Worm (Caenorhabditis elegans): ENCODE results near the gene aly-2.

aly-2 gene

DNA sequence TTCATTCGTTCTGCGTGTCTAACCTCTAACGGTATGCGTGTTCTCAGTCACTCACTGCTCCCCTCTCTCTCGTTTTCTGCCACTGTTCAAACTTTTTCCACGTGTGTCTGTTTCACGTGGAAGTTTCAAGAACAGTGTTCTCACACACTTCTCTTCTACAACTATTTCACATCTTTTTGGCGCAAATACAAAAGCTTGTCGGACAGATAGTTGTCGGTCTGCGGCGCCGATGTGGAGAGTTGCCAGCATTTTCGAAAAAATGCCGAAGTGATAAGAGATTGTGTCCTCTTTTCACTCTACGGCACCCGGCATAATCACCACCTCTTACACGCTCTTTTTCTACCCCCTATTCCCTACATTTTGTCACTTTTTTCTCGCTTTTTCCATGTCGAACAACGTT is 28.9 kb upstream of the aly-2 start:
- TF ChIP-seq elt-2 (tag; optimal IDR thresholded peaks at IDR 0.05) (peak; percentile 79), pqm-1 (tag; optimal IDR thresholded peaks at IDR 0.05) (peak; percentile 14), ceh-82 (tag; optimal IDR thresholded peaks at IDR 0.05) (no peak), egl-27 (tag; optimal IDR thresholded peaks at IDR 0.05) (no peak), pha-4 (tag; optimal IDR thresholded peaks at IDR 0.05) (peak; percentile 31), unc-39 (tag; optimal IDR thresholded peaks at IDR 0.05) (no peak)

DNA sequence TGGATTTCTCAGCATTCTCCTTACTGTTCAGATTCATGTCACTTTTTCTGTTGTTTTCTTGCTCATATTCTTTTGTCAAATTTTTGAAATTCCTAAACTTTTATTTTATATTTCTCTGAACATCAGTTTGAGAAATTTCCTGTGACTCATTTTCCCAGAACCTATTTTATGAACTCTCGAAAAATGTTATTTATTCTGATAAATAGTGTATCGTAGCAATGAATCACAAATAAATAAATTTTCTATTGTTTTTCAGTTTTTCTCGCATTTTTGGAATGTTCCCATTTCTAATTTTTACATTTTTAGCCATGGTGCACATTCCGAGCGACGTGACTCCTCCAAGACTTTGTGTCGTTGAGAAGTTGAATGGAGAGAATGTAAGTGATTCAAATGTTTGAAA is 28.5 kb upstream of the aly-2 start, which contains the start of gene nrfl-1:
TSS of gene nrfl-1 (plus strand) at position 301 of the 400 bp plus-strand sequence.
- TF ChIP-seq nhr-77 (tag; optimal IDR thresholded peaks at IDR 0.05) (no peak), mdl-1 (tag; optimal IDR thresholded peaks at IDR 0.05) (no peak), lin-39 (tag; optimal IDR thresholded peaks at IDR 0.05) (no peak), unc-39 (tag; optimal IDR thresholded peaks at IDR 0.05) (no peak), tbx-2 (tag; optimal IDR thresholded peaks at IDR 0.05) (no peak)

DNA sequence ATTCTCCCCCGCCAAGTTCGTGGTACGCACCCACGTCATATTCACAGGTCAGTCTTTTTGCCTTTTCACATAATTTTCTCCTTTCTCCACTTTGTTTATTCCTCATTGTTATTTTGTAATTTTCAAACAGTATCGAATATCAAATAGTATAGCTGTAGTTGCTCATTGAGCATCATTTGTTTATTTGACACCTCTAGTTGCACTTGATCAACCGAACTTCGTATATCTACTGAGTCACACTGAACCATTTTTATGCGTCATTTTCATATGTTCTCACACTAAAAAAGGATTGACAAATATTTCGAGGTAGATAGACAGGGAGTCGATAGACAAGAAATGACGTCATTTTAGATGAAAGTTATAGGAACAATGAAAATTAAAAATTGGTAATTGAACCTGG is 27.0 kb upstream of the aly-2 start:
- no peak for TF ChIP-seq hmg-11 (tag; optimal IDR thresholded peaks at IDR 0.05)
- no peak for TF ChIP-seq ceh-16 (tag; optimal IDR thresholded peaks at IDR 0.05)
- TF ChIP-seq pqm-1 (tag; optimal IDR thresholded peaks at IDR 0.05), result no peak
- no peak for TF ChIP-seq nhr-67 (tag; optimal IDR thresholded peaks at IDR 0.05)
- TF ChIP-seq nhr-25 (tag; optimal IDR thresholded peaks at IDR 0.05), result no peak

DNA sequence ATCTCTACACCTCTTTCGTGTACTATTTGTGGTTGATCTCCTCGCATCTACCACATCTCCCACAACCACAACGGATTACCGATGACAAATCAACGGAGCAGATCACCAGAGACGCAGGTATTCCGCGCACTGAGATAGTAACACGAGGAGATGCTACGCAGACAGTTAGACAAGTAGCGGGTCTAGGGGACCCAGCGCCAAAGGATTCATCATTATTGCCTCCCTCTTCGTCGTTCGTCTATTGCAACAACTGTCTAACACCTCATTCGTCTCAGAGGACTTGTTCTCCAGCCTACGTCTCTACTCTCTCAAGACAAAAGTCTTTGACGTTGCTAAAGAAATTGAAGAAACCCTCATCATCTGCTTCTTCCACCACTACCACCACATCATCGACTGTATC is 25.7 kb upstream of the aly-2 start:
- TF ChIP-seq fkh-10 (GFP tag; optimal IDR thresholded peaks at IDR 0.05) (no peak), nhr-11 (tag; optimal IDR thresholded peaks at IDR 0.05) (no peak), nfya-1 (tag; optimal IDR thresholded peaks at IDR 0.05; ENCODE audit: insufficient read depth) (peak; percentile 46), jun-1 (tag; optimal IDR thresholded peaks at IDR 0.05) (peak; percentile 36), zag-1 (tag; optimal IDR thresholded peaks at IDR 0.05) (no peak), egl-5 (tag; optimal IDR thresholded peaks at IDR 0.05) (peak; percentile 9), snpc-4 (tag; optimal IDR thresholded peaks at IDR 0.05) (no peak), pqm-1 (tag; optimal IDR thresholded peaks at IDR 0.05) (no peak), pha-4 (tag; optimal IDR thresholded peaks at IDR 0.05) (peak; percentile 4), elt-3 (tag; optimal IDR thresholded peaks at IDR 0.05) (peak in 1 of 3 experiments; percentile 29), eor-1 (tag; optimal IDR thresholded peaks at IDR 0.05) (no peak), nhr-67 (tag; optimal IDR thresholded peaks at IDR 0.05) (no peak), egl-27 (tag; optimal IDR thresholded peaks at IDR 0.05) (no peak), ama-1 (optimal IDR thresholded peaks at IDR 0.05) (no peak), hmg-11 (tag; optimal IDR thresholded peaks at IDR 0.05) (peak; percentile 31), fos-1 (tag; optimal IDR thresholded peaks at IDR 0.05) (no peak), nhr-76 (tag; optimal IDR thresholded peaks at IDR 0.05) (no peak), elt-2 (tag; optimal IDR thresholded peaks at IDR 0.05) (no peak), fkh-2 (tag; optimal IDR thresholded peaks at IDR 0.05) (no peak), aly-2 (tag; optimal IDR thresholded peaks at IDR 0.05) (no peak), nhr-77 (tag; optimal IDR thresholded peaks at IDR 0.05) (no peak), ztf-4 (tag; optimal IDR thresholded peaks at IDR 0.05) (no peak), lsy-12 (tag; optimal IDR thresholded peaks at IDR 0.05) (no peak), lin-39 (tag; optimal IDR thresholded peaks at IDR 0.05) (no peak), nhr-25 (tag; optimal IDR thresholded peaks at IDR 0.05) (peak; percentile 63), R02D3.7 (tag; optimal IDR thresholded peaks at IDR 0.05) (no peak), mml-1 (tag; optimal IDR thresholded peaks at IDR 0.05) (no peak), unc-39 (tag; optimal IDR thresholded peaks at IDR 0.05) (no peak), sea-2 (GFP tag; optimal IDR thresholded peaks at IDR 0.05) (no peak), unc-62 (GFP tag; optimal IDR thresholded peaks at IDR 0.05) (no peak), ceh-16 (tag; optimal IDR thresholded peaks at IDR 0.05) (no peak), ztf-11 (tag; optimal IDR thresholded peaks at IDR 0.05) (no peak), nhr-43 (tag; optimal IDR thresholded peaks at IDR 0.05; ENCODE audit: poor library complexity, severe bottlenecking) (peak; percentile 81), skn-1 (tag; optimal IDR thresholded peaks at IDR 0.05) (no peak), ceh-9 (tag; optimal IDR thresholded peaks at IDR 0.05) (no peak), nhr-237 (tag; optimal IDR thresholded peaks at IDR 0.05) (no peak), nhr-12 (tag; optimal IDR thresholded peaks at IDR 0.05) (no peak), ZK546.5 (tag; optimal IDR thresholded peaks at IDR 0.05) (no peak), ceh-82 (tag; optimal IDR thresholded peaks at IDR 0.05) (no peak), nhr-28 (tag; optimal IDR thresholded peaks at IDR 0.05) (no peak), lin-15B (tag; optimal IDR thresholded peaks at IDR 0.05) (peak; percentile 31), tbx-2 (tag; optimal IDR thresholded peaks at IDR 0.05) (no peak), nhr-23 (tag; optimal IDR thresholded peaks at IDR 0.05) (peak; percentile 65), ceh-28 (tag; optimal IDR thresholded peaks at IDR 0.05) (no peak), daf-12 (tag; optimal IDR thresholded peaks at IDR 0.05) (no peak), mdl-1 (tag; optimal IDR thresholded peaks at IDR 0.05) (peak; percentile 42), elt-1 (tag; optimal IDR thresholded peaks at IDR 0.05) (no peak)
